Worm (Caenorhabditis elegans) whole organism, young adult: ENCODE measurements around the gene scl-1.

Source experiments
- C06A6.2 ChIP-seq: fragments of 200-800 bp; sonication (Bioruptor generic); conservative IDR thresholded peaks from 2 replicates; pipeline ENCODE4 v1.3.6; 2022; ENCODE audit warnings: missing genetic modification characterization, missing compliant biosample characterization
- C17E4.6 ChIP-seq: fragments of 200-800 bp; sonication (Bioruptor generic); IDR thresholded peaks from 2 replicates; pipeline ENCODE4 v1.3.6; 2022; ENCODE audit warnings: missing genetic modification reagents, missing genetic modification characterization, missing compliant biosample characterization
- attf-3 ChIP-seq: fragments of 200-800 bp; sonication (Bioruptor generic); conservative IDR thresholded peaks from 2 replicates; pipeline ENCODE4 v1.3.6; 2022; ENCODE audit warnings: missing genetic modification reagents, missing genetic modification characterization, missing compliant biosample characterization
- ets-4 ChIP-seq: fragments of 200-800 bp; sonication (Bioruptor generic); optimal IDR thresholded peaks from 2 replicates; lab custom pipeline; 2018; ENCODE audit warnings: mild to moderate bottlenecking, missing genetic modification characterization, missing compliant biosample characterization
- gei-17 ChIP-seq: fragments of 200-800 bp; sonication (Bioruptor generic); optimal IDR thresholded peaks from 2 replicates; lab custom pipeline; 2018; ENCODE audit warnings: mild to moderate bottlenecking, missing genetic modification characterization, missing compliant biosample characterization
- madf-6 ChIP-seq: fragments of 200-800 bp; sonication (Bioruptor generic); IDR thresholded peaks from 2 replicates; pipeline ENCODE4 v1.3.6; 2022; ENCODE audit warnings: missing genetic modification reagents, missing genetic modification characterization, missing compliant biosample characterization
- nfya-1 ChIP-seq: sonication (generic microtip); optimal IDR thresholded peaks from 2 replicates; lab custom pipeline; 2017; ENCODE audit warnings: antibody characterized with exemption, missing compliant biosample characterization, missing genetic modification characterization, borderline replicate concordance; ENCODE audit not compliant: insufficient read depth
- nfyb-1 ChIP-seq: fragments of 200-800 bp; sonication (Bioruptor generic); IDR thresholded peaks from 2 replicates; pipeline ENCODE4 v1.3.6; 2022; ENCODE audit warnings: missing genetic modification reagents, missing genetic modification characterization, missing compliant biosample characterization
- snpc-1.1 ChIP-seq: sonication (generic microtip); optimal IDR thresholded peaks from 2 replicates; lab custom pipeline; 2017; ENCODE audit warnings: missing genetic modification characterization, mild to moderate bottlenecking, missing compliant biosample characterization, antibody characterized with exemption, moderate library complexity, missing genotype, missing genetic modification reagents; ENCODE audit not compliant: insufficient read depth
- unc-62 ChIP-seq: fragments of 150-350 bp; optimal IDR thresholded peaks from 2 replicates; lab custom pipeline; 2014; ENCODE audit warnings: missing biosample characterization, missing genetic modification reagents, missing genetic modification characterization

DNA sequence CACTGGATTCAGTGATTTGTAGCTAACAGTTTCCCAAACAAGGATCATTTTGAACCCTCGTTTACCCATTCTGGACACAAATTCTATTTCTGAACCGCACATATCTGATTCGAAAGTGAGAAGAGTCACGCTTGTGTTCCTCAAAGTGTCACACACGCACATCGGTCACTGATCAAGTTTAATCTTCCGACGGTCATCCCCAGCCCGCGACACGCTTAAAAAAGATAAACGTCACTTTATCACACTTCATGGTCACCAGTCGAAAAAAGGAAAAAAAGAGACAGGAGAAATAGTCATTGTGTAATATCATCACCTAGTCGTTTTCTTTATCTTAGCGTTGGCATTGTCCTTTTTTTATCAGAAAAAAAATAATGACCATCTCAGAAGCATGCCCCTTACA lies 21.6 kb downstream of the scl-1 start:
- TF ChIP-seq gei-17 (GFP tag; lab: Kevin White, UChicago) (no peak), unc-62 (no peak), nfya-1 (tag; lab: Kevin White, UChicago) (no peak), C17E4.6 (GFP tag; lab: Robert Waterston, UW) (no peak), nfyb-1 (GFP tag; lab: Robert Waterston, UW) (no peak), C06A6.2 (GFP tag; lab: Robert Waterston, UW) (no peak), snpc-1.1 (tag; lab: Kevin White, UChicago) (no peak), attf-3 (no peak), ets-4 (GFP tag; lab: Kevin White, UChicago) (no peak), madf-6 (GFP tag; lab: Robert Waterston, UW) (no peak)
